Worm (Caenorhabditis elegans): Measurements from ENCODE around the gene D1014.13.

DNA sequence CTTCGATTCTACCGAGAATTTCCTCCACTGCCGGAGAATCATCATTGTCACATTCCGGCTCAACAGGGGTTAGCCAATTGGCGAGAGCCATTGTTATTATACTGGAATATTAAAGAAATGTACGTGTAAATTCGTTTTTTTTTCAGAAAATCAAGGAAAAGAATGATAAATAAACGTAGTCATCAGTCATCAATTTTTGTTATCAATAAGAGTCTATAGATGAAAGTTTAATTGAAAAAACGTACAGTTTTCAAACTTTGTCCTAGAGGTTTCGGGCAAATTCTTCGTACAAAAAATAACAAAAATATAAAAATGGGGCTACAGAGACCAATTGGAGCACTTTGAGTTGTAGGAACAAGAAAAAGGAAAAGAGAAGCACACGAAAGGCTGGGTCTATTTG lies 53.6 kb downstream of the D1014.13 start, which contains the start of gene F20D6.11:
- TF ChIP-seq ama-1 (optimal IDR thresholded peaks at IDR 0.05) (no peak), tbx-37 (GFP tag; conservative IDR thresholded peaks at IDR 0.05) (no peak), hnd-1 (tag; optimal IDR thresholded peaks at IDR 0.05) (no peak)

All from whole organism, early embryonic.